Worm (Caenorhabditis elegans) whole organism, late embryonic: ENCODE data around the gene alh-12.

Experiments used
- ceh-2 ChIP-seq: sonication (generic microtip); optimal IDR thresholded peaks from 2 replicates; lab custom pipeline; 2016; ENCODE audit warnings: missing genotype, missing genetic modification characterization, missing compliant biosample characterization
- ceh-30 ChIP-seq: fragments of 150-350 bp; optimal IDR thresholded peaks from 2 replicates; lab custom pipeline; 2014; ENCODE audit warnings: missing biosample characterization, missing genetic modification characterization
- ceh-31 ChIP-seq: sonication (generic microtip); optimal IDR thresholded peaks from 2 replicates; lab custom pipeline; 2016; ENCODE audit warnings: missing genetic modification characterization, missing compliant biosample characterization
- ceh-6 ChIP-seq: fragments of 200-800 bp; sonication (Bioruptor generic); optimal IDR thresholded peaks from 2 replicates; lab custom pipeline; 2018; ENCODE audit warnings: mild to moderate bottlenecking, missing genetic modification characterization, missing compliant biosample characterization
- elt-2 ChIP-seq: sonication (generic microtip); optimal IDR thresholded peaks from 2 replicates; lab custom pipeline; 2016; ENCODE audit warnings: missing genetic modification reagents, missing genetic modification characterization, missing compliant biosample characterization
- elt-4 ChIP-seq: sonication (generic microtip); optimal IDR thresholded peaks from 2 replicates; lab custom pipeline; 2016; ENCODE audit warnings: missing genetic modification characterization, missing compliant biosample characterization
- mec-3 ChIP-seq: sonication (generic microtip); optimal IDR thresholded peaks from 2 replicates; lab custom pipeline; 2016; ENCODE audit warnings: borderline replicate concordance, missing genetic modification characterization, missing compliant biosample characterization
- nfya-1 ChIP-seq: sonication (generic microtip); optimal IDR thresholded peaks from 2 replicates; lab custom pipeline; 2017; ENCODE audit warnings: missing genetic modification characterization, mild to moderate bottlenecking, missing compliant biosample characterization, antibody characterized with exemption, moderate library complexity
- pha-4 ChIP-seq: fragments of 150-350 bp; optimal IDR thresholded peaks from 2 replicates; lab custom pipeline; 2018; ENCODE audit warnings: missing biosample characterization, missing genetic modification reagents, missing genetic modification characterization
- ref-2 ChIP-seq: sonication (generic microtip); optimal IDR thresholded peaks from 2 replicates; lab custom pipeline; 2016; ENCODE audit warnings: missing genetic modification characterization, missing compliant biosample characterization
- sdc-2 ChIP-seq: sonication (generic microtip); optimal IDR thresholded peaks from 2 replicates; lab custom pipeline; 2016; ENCODE audit warnings: missing genotype, missing genetic modification characterization, missing compliant biosample characterization
- unc-42 ChIP-seq: sonication (generic microtip); optimal IDR thresholded peaks from 2 replicates; lab custom pipeline; 2016; ENCODE audit warnings: missing genotype, missing genetic modification characterization, missing compliant biosample characterization
- unc-55 ChIP-seq: sonication (generic microtip); optimal IDR thresholded peaks from 2 replicates; lab custom pipeline; 2017; ENCODE audit warnings: missing biosample characterization, missing genetic modification reagents, missing genetic modification characterization
- unc-86 ChIP-seq: sonication (generic microtip); optimal IDR thresholded peaks from 2 replicates; lab custom pipeline; 2016; ENCODE audit warnings: missing genetic modification characterization, missing compliant biosample characterization
- zip-5 ChIP-seq: sonication (generic microtip); optimal IDR thresholded peaks from 2 replicates; lab custom pipeline; 2016; ENCODE audit warnings: missing genetic modification characterization, missing compliant biosample characterization

Gene alh-12

DNA sequence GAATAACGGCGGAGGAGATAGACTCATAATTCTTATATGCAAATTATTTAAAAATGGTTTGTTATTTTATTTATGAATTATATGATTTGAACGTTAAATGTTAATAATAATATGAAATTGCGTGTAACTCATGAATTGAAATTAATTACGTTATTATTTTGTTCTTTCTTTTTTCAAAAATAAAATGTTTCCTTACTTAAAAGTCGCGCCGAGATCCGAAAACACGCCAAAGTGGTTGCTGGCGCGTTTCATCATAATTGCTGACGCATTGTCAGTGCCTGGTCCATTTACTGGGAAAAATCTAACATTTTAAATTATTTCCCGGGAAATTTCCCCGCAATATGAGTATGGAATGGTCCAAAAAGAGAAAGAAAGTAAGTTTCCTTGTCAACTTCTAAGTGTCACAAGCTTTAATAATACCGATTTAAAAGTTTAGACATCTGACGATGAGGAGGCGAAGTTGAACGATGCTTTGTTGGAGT is 45.6 kb downstream of the alh-12 start, which contains the start of the genes C07H6.9 and sap-140:
Gene C07H6.9 (minus strand): TSS at position 51 of the 482 bp plus-strand sequence.
Gene sap-140 (plus strand): TSS at position 318 of the 482 bp plus-strand sequence.
- peak; percentile 14 for TF ChIP-seq ceh-2 (tag; lab: Kevin White, UChicago)
- no peak for TF ChIP-seq ceh-6 (GFP tag; lab: Kevin White, UChicago)
- peak; percentile 40 for TF ChIP-seq ref-2 (tag; lab: Kevin White, UChicago)
- TF ChIP-seq elt-4 (tag; lab: Kevin White, UChicago) = no peak
- peak; percentile 4 for TF ChIP-seq unc-86 (tag; lab: Kevin White, UChicago)
- TF ChIP-seq zip-5 = no peak
- no peak for TF ChIP-seq mec-3
- peak; percentile 45 for TF ChIP-seq ceh-31 (tag; lab: Kevin White, UChicago)
- TF ChIP-seq ceh-30 (tag; lab: Kevin White, UChicago) = peak; percentile 73
- TF ChIP-seq sdc-2 (tag; lab: Kevin White, UChicago) = no peak
- TF ChIP-seq nfya-1 (tag; lab: Kevin White, UChicago) = peak; percentile 42
- no peak for TF ChIP-seq pha-4 (tag; lab: Kevin White, UChicago)
- peak; percentile 32 for TF ChIP-seq unc-42 (tag; lab: Kevin White, UChicago)
- TF ChIP-seq elt-2 (tag; lab: Kevin White, UChicago) = peak; percentile 21
- no peak for TF ChIP-seq unc-55 (GFP tag; lab: Kevin White, UChicago)
